Worm (Caenorhabditis elegans) whole organism, late embryonic: Measurements from ENCODE around the gene T24E12.13.

Experiments used
- F13H6.1 ChIP-seq: sonication (generic microtip); optimal IDR thresholded peaks from 2 replicates; lab custom pipeline; 2016; ENCODE audit warnings: missing genetic modification characterization, missing compliant biosample characterization
- dmd-4 ChIP-seq: sonication (generic microtip); optimal IDR thresholded peaks from 2 replicates; lab custom pipeline; 2016; ENCODE audit warnings: borderline replicate concordance, missing genetic modification characterization, missing compliant biosample characterization
- elt-2 ChIP-seq: sonication (generic microtip); optimal IDR thresholded peaks from 2 replicates; lab custom pipeline; 2016; ENCODE audit warnings: missing genetic modification reagents, missing genetic modification characterization, missing compliant biosample characterization
- fkh-10 ChIP-seq: fragments of 150-350 bp; optimal IDR thresholded peaks from 2 replicates; lab custom pipeline; 2014; ENCODE audit warnings: missing biosample characterization, missing genetic modification reagents, missing genetic modification characterization
- mec-3 ChIP-seq: sonication (generic microtip); optimal IDR thresholded peaks from 2 replicates; lab custom pipeline; 2016; ENCODE audit warnings: borderline replicate concordance, missing genetic modification characterization, missing compliant biosample characterization
- pat-9 ChIP-seq: fragments of 200-800 bp; sonication (Bioruptor generic); optimal IDR thresholded peaks from 2 replicates; lab custom pipeline; 2018; ENCODE audit warnings: mild to moderate bottlenecking, missing genetic modification characterization, moderate library complexity, missing compliant biosample characterization
- pqm-1 ChIP-seq: sonication (generic microtip); optimal IDR thresholded peaks from 2 replicates; lab custom pipeline; 2016; ENCODE audit warnings: missing genetic modification characterization, missing compliant biosample characterization
- sox-2 ChIP-seq: fragments of 200-800 bp; sonication (Bioruptor generic); IDR thresholded peaks from 2 replicates; pipeline ENCODE4 v1.3.6; 2022; ENCODE audit warnings: missing genetic modification reagents, missing genetic modification characterization, missing compliant biosample characterization

ce11 chrII:3759010-3759409 lies 28.2 kb upstream of the T24E12.13 start, which contains the start of gene T24E12.12:
- TF ChIP-seq mec-3 (tag; lab: Kevin White, UChicago) (no peak), sox-2 (no peak), elt-2 (no peak), F13H6.1 (tag; lab: Kevin White, UChicago) (no peak), fkh-10 (GFP tag; lab: Kevin White, UChicago) (no peak), pqm-1 (tag; lab: Kevin White, UChicago) (no peak), dmd-4 (tag; lab: Kevin White, UChicago) (no peak), pat-9 (tag; lab: Kevin White, UChicago) (no peak)
